Worm (Caenorhabditis elegans): ENCODE results near the gene ugt-1.

DNA sequence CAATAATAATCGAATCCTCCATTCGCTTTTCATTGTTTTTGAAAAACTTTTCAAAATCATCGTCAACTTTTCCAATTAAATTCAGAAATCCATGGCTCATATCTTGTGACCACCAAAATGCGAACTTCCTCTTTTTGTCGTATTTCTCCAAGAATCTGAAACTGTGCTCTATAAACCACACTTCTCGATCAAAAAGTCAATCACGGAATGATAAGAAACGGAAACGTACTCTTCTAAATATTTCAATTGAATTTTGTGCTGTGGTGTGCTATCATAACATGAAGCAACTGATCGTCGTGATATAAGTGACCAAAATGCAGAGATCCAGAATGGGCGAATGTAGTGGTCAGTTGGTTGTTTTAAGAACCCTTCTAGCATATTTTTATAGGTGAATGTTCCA, 9.2 kb downstream of the ugt-1 start:
- TF ChIP-seq dao-5 (tag; optimal IDR thresholded peaks at IDR 0.05) (no peak), him-1 (tag; optimal IDR thresholded peaks at IDR 0.05) (no peak), W03F9.2 (tag; optimal IDR thresholded peaks at IDR 0.05) (no peak)

Measured in whole organism, L4/young adult.